Worm (Caenorhabditis elegans) whole organism, L4 larva: Measurements from ENCODE around the gene F36G9.15.

Experiments
- F37D6.2 ChIP-seq: sonication (generic microtip); optimal IDR thresholded peaks from 2 replicates; lab custom pipeline; 2016; ENCODE audit warnings: mild to moderate bottlenecking, missing genetic modification characterization, missing compliant biosample characterization
- F44E2.7 ChIP-seq: fragments of 200-800 bp; sonication (Bioruptor generic); IDR thresholded peaks from 2 replicates; pipeline ENCODE4 v2.1.2; 2022; ENCODE audit warnings: missing genetic modification characterization, missing compliant biosample characterization
- F49E8.2 ChIP-seq: sonication (generic microtip); optimal IDR thresholded peaks from 2 replicates; lab custom pipeline; 2016; ENCODE audit warnings: missing compliant biosample characterization, mild to moderate bottlenecking, missing genetic modification characterization, borderline replicate concordance
- R02D3.7 ChIP-seq: fragments of 150-350 bp; sonication (generic microtip); optimal IDR thresholded peaks from 3 replicates; lab custom pipeline; 2014; ENCODE audit warnings: missing biosample characterization, missing genetic modification characterization
- T20F7.1 ChIP-seq: fragments of 200-800 bp; sonication (Bioruptor generic); optimal IDR thresholded peaks from 2 replicates; lab custom pipeline; 2018; ENCODE audit warnings: mild to moderate bottlenecking, missing genetic modification characterization, missing compliant biosample characterization
- Y48G9A.11 ChIP-seq: fragments of 200-800 bp; sonication (Bioruptor generic); IDR thresholded peaks from 2 replicates; pipeline ENCODE4 v1.3.6; 2022; ENCODE audit warnings: missing genetic modification reagents, missing genetic modification characterization, missing compliant biosample characterization
- ZK546.5 ChIP-seq, 2 experiments: sonication (generic microtip); optimal IDR thresholded peaks; 2 replicates each; lab custom pipeline; 2017; ENCODE audit warnings: missing biosample characterization in 2 of 2, missing genetic modification characterization in 2 of 2
- aha-1 ChIP-seq: fragments of 150-350 bp; peaks from one replicate; lab custom pipeline; 2014; ENCODE audit warnings: missing biosample characterization, missing genetic modification characterization
- arid-1 ChIP-seq: fragments of 200-800 bp; sonication (Bioruptor generic); conservative IDR thresholded peaks from 2 replicates; pipeline ENCODE4 v1.3.6; 2022; ENCODE audit warnings: missing genetic modification reagents, missing genetic modification characterization, missing compliant biosample characterization
- ceh-82 ChIP-seq: sonication (generic microtip); optimal IDR thresholded peaks from 2 replicates; lab custom pipeline; 2017; ENCODE audit warnings: missing biosample characterization, missing genetic modification characterization
- daf-12 ChIP-seq: fragments of 150-350 bp; optimal IDR thresholded peaks from 2 replicates; lab custom pipeline; 2014; ENCODE audit warnings: missing biosample characterization, missing genetic modification reagents, missing genetic modification characterization
- daf-19 ChIP-seq: fragments of 200-800 bp; sonication (Bioruptor generic); conservative IDR thresholded peaks from 2 replicates; pipeline ENCODE4 v1.3.6; 2022; ENCODE audit warnings: missing genetic modification characterization, missing compliant biosample characterization
- dmd-6 ChIP-seq: fragments of 200-800 bp; sonication (Bioruptor generic); IDR thresholded peaks from 2 replicates; pipeline ENCODE4 v1.3.6; 2022; ENCODE audit warnings: missing genetic modification reagents, missing genetic modification characterization, missing compliant biosample characterization
- dpl-1 ChIP-seq: fragments of 150-350 bp; optimal IDR thresholded peaks from 2 replicates; lab custom pipeline; 2014; ENCODE audit warnings: missing biosample characterization, missing genetic modification reagents, missing genetic modification characterization
- dve-1 ChIP-seq: sonication (generic microtip); optimal IDR thresholded peaks from 2 replicates; lab custom pipeline; 2017; ENCODE audit warnings: antibody characterized with exemption, mild to moderate bottlenecking, missing genetic modification characterization, missing compliant biosample characterization; ENCODE audit not compliant: insufficient read depth
- egl-43 ChIP-seq: fragments of 200-800 bp; sonication (Bioruptor generic); IDR thresholded peaks from 2 replicates; pipeline ENCODE4 v1.3.6; 2022; ENCODE audit warnings: missing genetic modification reagents, missing genetic modification characterization, missing compliant biosample characterization
- fos-1 ChIP-seq: fragments of 150-350 bp; optimal IDR thresholded peaks from 2 replicates; lab custom pipeline; 2014; ENCODE audit warnings: missing biosample characterization, missing genetic modification characterization
- gei-8 ChIP-seq: fragments of 200-800 bp; sonication (Bioruptor generic); optimal IDR thresholded peaks from 2 replicates; lab custom pipeline; 2018; ENCODE audit warnings: mild to moderate bottlenecking, missing genetic modification characterization, missing compliant biosample characterization
- hlh-11 ChIP-seq: fragments of 200-800 bp; sonication (Bioruptor generic); optimal IDR thresholded peaks from 2 replicates; lab custom pipeline; 2018; ENCODE audit warnings: mild to moderate bottlenecking, missing genetic modification characterization, missing compliant biosample characterization
- hlh-30 ChIP-seq: sonication (generic microtip); optimal IDR thresholded peaks from 2 replicates; lab custom pipeline; 2017; ENCODE audit warnings: antibody characterized with exemption, mild to moderate bottlenecking, missing genetic modification characterization, missing compliant biosample characterization; ENCODE audit not compliant: insufficient read depth
- hmg-1.1 ChIP-seq: fragments of 200-800 bp; sonication (Bioruptor generic); IDR thresholded peaks from 2 replicates; pipeline ENCODE4 v1.3.6; 2022; ENCODE audit warnings: missing genetic modification reagents, missing genetic modification characterization, missing compliant biosample characterization
- jun-1 ChIP-seq: fragments of 150-350 bp; optimal IDR thresholded peaks from 2 replicates; lab custom pipeline; 2014; ENCODE audit warnings: missing biosample characterization, missing genetic modification reagents, missing genetic modification characterization
- lin-1 ChIP-seq: fragments of 200-800 bp; sonication (Bioruptor generic); IDR thresholded peaks from 2 replicates; pipeline ENCODE4 v1.3.6; 2022; ENCODE audit warnings: missing genetic modification reagents, missing genetic modification characterization, missing compliant biosample characterization
- lin-13 ChIP-seq: fragments of 150-350 bp; optimal IDR thresholded peaks from 2 replicates; lab custom pipeline; 2014; ENCODE audit warnings: missing biosample characterization, missing genetic modification reagents, missing genetic modification characterization
- lin-38 ChIP-seq: fragments of 200-800 bp; sonication (Bioruptor generic); IDR thresholded peaks from 2 replicates; pipeline ENCODE4 v1.3.6; 2022; ENCODE audit warnings: missing genetic modification reagents, missing genetic modification characterization, missing compliant biosample characterization
- lir-3 ChIP-seq: sonication (generic microtip); optimal IDR thresholded peaks from 2 replicates; lab custom pipeline; 2016; ENCODE audit warnings: mild to moderate bottlenecking, missing genetic modification characterization, missing compliant biosample characterization
- lsy-2 ChIP-seq, 2 experiments: fragments of 150-350 bp in 1 of 2; sonication (generic microtip) in 1 of 2; optimal IDR thresholded peaks; 2 replicates each; lab custom pipeline; 2014 to 2017; ENCODE audit warnings: missing biosample characterization in 2 of 2, missing genetic modification characterization in 2 of 2
- mdl-1 ChIP-seq, 2 experiments: fragments of 150-350 bp in 1 of 2; sonication (generic microtip) in 1 of 2; optimal IDR thresholded peaks; 2 replicates each; lab custom pipeline; 2014 to 2017; ENCODE audit warnings: missing biosample characterization in 2 of 2, missing genetic modification characterization in 2 of 2
- mdt-29 ChIP-seq: fragments of 200-800 bp; sonication (Bioruptor generic); IDR thresholded peaks from 2 replicates; pipeline ENCODE4 v1.3.6; 2022; ENCODE audit warnings: missing genetic modification reagents, missing genetic modification characterization, missing compliant biosample characterization
- mep-1 ChIP-seq: fragments of 150-350 bp; sonication (generic microtip); optimal IDR thresholded peaks from 3 replicates; lab custom pipeline; 2014; ENCODE audit warnings: missing biosample characterization, missing genetic modification characterization
- mes-2 ChIP-seq: sonication (generic microtip); optimal IDR thresholded peaks from 2 replicates; lab custom pipeline; 2016; ENCODE audit warnings: missing genotype, mild to moderate bottlenecking, missing genetic modification characterization, missing compliant biosample characterization; ENCODE audit not compliant: poor library complexity, severe bottlenecking
- mxl-3 ChIP-seq: fragments of 200-800 bp; sonication (Bioruptor generic); optimal IDR thresholded peaks from 2 replicates; lab custom pipeline; 2018; ENCODE audit warnings: mild to moderate bottlenecking, missing genetic modification characterization, missing compliant biosample characterization
- nhr-10 ChIP-seq: fragments of 150-350 bp; optimal IDR thresholded peaks from 2 replicates; lab custom pipeline; 2014; ENCODE audit warnings: missing biosample characterization, missing genetic modification characterization
- nhr-28 ChIP-seq: fragments of 150-350 bp; optimal IDR thresholded peaks from 2 replicates; lab custom pipeline; 2014; ENCODE audit warnings: missing biosample characterization, missing genetic modification characterization
- nhr-48 ChIP-seq: sonication (generic microtip); optimal IDR thresholded peaks from 2 replicates; lab custom pipeline; 2016; ENCODE audit warnings: mild to moderate bottlenecking, missing genetic modification characterization, missing compliant biosample characterization
- nhr-6 ChIP-seq: fragments of 150-350 bp; optimal IDR thresholded peaks from 2 replicates; lab custom pipeline; 2014; ENCODE audit warnings: missing biosample characterization, missing genetic modification characterization
- nhr-76 ChIP-seq: fragments of 150-350 bp; optimal IDR thresholded peaks from 2 replicates; lab custom pipeline; 2014; ENCODE audit warnings: missing biosample characterization, missing genetic modification characterization
- nhr-77 ChIP-seq: fragments of 150-350 bp; optimal IDR thresholded peaks from 2 replicates; lab custom pipeline; 2014; ENCODE audit warnings: missing biosample characterization, missing genetic modification characterization
- pha-4 ChIP-seq, 2 experiments: fragments of 150-350 bp in 1 of 2; fragments of 200-800 bp in 1 of 2; sonication (Bioruptor generic) in 1 of 2; IDR thresholded peaks in 1 of 2; optimal IDR thresholded peaks in 1 of 2; 2 replicates each; pipeline versions ENCODE4 v1.3.6 to Lab custom; 2014 to 2022; ENCODE audit warnings: missing genetic modification characterization in 2 of 2, missing genetic modification reagents in 2 of 2, missing biosample characterization in 1 of 2, missing compliant biosample characterization in 1 of 2
- pqm-1 ChIP-seq: sonication (generic microtip); optimal IDR thresholded peaks from 2 replicates; lab custom pipeline; 2017; ENCODE audit warnings: missing biosample characterization, missing genetic modification characterization
- set-16 ChIP-seq: fragments of 200-800 bp; sonication (Bioruptor generic); IDR thresholded peaks from 2 replicates; pipeline ENCODE4 v1.3.6; 2022; ENCODE audit warnings: missing genetic modification reagents, missing genetic modification characterization, missing compliant biosample characterization
- unc-130 ChIP-seq: sonication (generic microtip); optimal IDR thresholded peaks from 2 replicates; lab custom pipeline; 2016; ENCODE audit warnings: missing genetic modification reagents, missing genetic modification characterization, missing compliant biosample characterization
- unc-39 ChIP-seq: sonication (generic microtip); optimal IDR thresholded peaks from 2 replicates; lab custom pipeline; 2017; ENCODE audit warnings: missing biosample characterization, missing genetic modification characterization
- unc-62 ChIP-seq, 3 experiments: fragments of 150-350 bp in 1 of 3; sonication (generic microtip); optimal IDR thresholded peaks in 2 of 3; peaks in 1 of 3; 1 replicate in 1 of 3; 2 replicates in 2 of 3; lab custom pipeline; 2014 to 2017; ENCODE audit warnings: missing biosample characterization in 3 of 3, missing genetic modification characterization in 3 of 3, missing genetic modification reagents in 3 of 3, missing genotype in 1 of 3
- vab-7 ChIP-seq: fragments of 200-800 bp; sonication (Bioruptor generic); IDR thresholded peaks from 2 replicates; pipeline ENCODE4 v1.3.6; 2022; ENCODE audit warnings: missing genetic modification reagents, missing genetic modification characterization, missing compliant biosample characterization
- zip-11 ChIP-seq: fragments of 200-800 bp; sonication (Bioruptor generic); IDR thresholded peaks from 2 replicates; pipeline ENCODE4 v1.3.6; 2022; ENCODE audit warnings: missing genetic modification characterization, missing compliant biosample characterization

F36G9.15 gene

DNA sequence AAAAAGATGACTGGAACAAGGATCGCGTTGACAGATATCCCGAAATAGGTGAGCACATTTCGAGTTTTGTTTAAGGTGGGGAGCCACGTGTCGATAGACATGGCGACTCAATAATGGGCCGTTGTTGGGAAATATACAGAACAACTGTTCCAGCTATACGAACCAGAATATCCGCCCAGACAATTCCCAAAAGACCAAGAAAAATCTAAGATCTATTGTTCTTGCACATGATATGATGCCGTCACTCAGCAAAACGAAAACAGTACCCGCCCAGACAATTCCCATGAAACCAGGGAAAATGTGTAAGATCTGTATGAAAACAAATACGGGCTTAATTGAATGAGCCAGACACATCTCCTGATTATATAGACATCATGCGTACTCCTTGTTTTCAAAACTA, 19.5 kb upstream of the F36G9.15 start, which contains the start of gene str-231:
str-231 (minus strand) TSS at position 101 of the 400 bp plus-strand sequence.
- TF ChIP-seq F49E8.2 (tag; lab: Kevin White, UChicago): no peak
- no peak for TF ChIP-seq lin-13 (GFP tag; lab: Kevin White, UChicago)
- TF ChIP-seq R02D3.7 (tag; lab: Kevin White, UChicago): no peak
- no peak for TF ChIP-seq Y48G9A.11 (GFP tag; lab: Robert Waterston, UW)
- TF ChIP-seq unc-39 (tag; lab: Kevin White, UChicago): no peak
- no peak for TF ChIP-seq nhr-10
- TF ChIP-seq mdt-29 (GFP tag; lab: Robert Waterston, UW): no peak
- TF ChIP-seq vab-7: no peak

- no peak for TF ChIP-seq nhr-76 (tag; lab: Kevin White, UChicago)
- no peak for TF ChIP-seq hlh-11 (tag; lab: Kevin White, UChicago)
- TF ChIP-seq fos-1 (tag; lab: Kevin White, UChicago): no peak
- no peak for TF ChIP-seq ZK546.5 (tag; optimal IDR thresholded peaks at IDR 0.05; lab: Kevin White, UChicago)
- no peak for TF ChIP-seq R02D3.7 (tag; lab: Kevin White, UChicago)
- TF ChIP-seq egl-43 (GFP tag; lab: Robert Waterston, UW): no peak
- TF ChIP-seq lir-3 (tag; lab: Kevin White, UChicago): no peak
- no peak for TF ChIP-seq F37D6.2 (tag; lab: Kevin White, UChicago)
These were observed 14.3 kb upstream of the F36G9.15 start, which contains the start of gene nhr-63 for ce11 chrV:16002288-16002687. nhr-63 (plus strand) TSS chrV:16002588.

DNA sequence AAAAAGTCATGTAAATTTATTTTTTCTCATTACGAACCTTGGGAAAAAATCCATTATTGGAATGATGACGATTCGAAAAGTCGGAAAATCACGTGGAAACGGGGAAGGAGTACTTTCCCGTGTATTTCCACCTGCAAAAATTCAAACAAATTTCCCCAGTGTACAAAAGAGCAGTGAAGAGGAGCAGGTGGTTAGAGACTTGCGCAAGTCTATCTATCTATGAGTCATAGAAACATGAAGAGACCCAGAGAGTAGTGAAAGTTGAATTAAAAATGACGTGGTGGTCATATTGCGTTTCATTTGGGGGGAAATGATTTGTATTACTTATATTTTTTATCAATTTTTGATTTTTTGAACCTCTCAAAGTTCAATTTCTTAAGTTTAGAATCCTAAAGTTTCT, 12.5 kb upstream of the F36G9.15 start, which contains the start of gene nhr-50:
nhr-50 (minus strand) TSS at position 199 of the 400 bp plus-strand sequence.
- TF ChIP-seq arid-1 (0 out of 2 replicates have a peak, but pooled peaks have one; percentile 8), nhr-48 (peak; percentile 44), dmd-6 (GFP tag; lab: Robert Waterston, UW) (peak; percentile 90), hmg-1.1 (no peak), lin-13 (GFP tag; lab: Kevin White, UChicago) (no peak), nhr-28 (tag; lab: Kevin White, UChicago) (peak; percentile 67), lin-1 (GFP tag; lab: Robert Waterston, UW) (no peak), mep-1 (tag; lab: Kevin White, UChicago) (no peak), zip-11 (GFP tag; lab: Robert Waterston, UW) (no peak), set-16 (GFP tag; lab: Robert Waterston, UW) (no peak), gei-8 (GFP tag; lab: Kevin White, UChicago) (no peak), dve-1 (peak; percentile 85), lsy-2 (tag; optimal IDR thresholded peaks at IDR 0.05; lab: Kevin White, UChicago) (no peak), nhr-77 (tag; lab: Kevin White, UChicago) (peak; percentile 66), daf-12 (tag; lab: Kevin White, UChicago) (no peak), mdl-1 (tag; optimal IDR thresholded peaks at IDR 0.05; lab: Kevin White, UChicago) (peak; percentile 1 to 73), unc-130 (GFP tag; lab: Kevin White, UChicago) (no peak), vab-7 (no peak), mxl-3 (GFP tag; lab: Kevin White, UChicago) (peak; percentile 14), lin-38 (GFP tag; lab: Robert Waterston, UW) (no peak), pqm-1 (tag; lab: Kevin White, UChicago) (peak; percentile 35), dpl-1 (GFP tag; lab: Kevin White, UChicago) (peak; percentile 31), unc-62 (GFP tag; optimal IDR thresholded peaks at IDR 0.05 in 1 of 2; lab: Kevin White, UChicago) (peak in 1 of 2 experiments; percentile 1), unc-62 (tag; optimal IDR thresholded peaks at IDR 0.05; lab: Kevin White, UChicago) (no peak), mes-2 (tag; lab: Kevin White, UChicago) (no peak), pha-4 (GFP tag; IDR thresholded peaks at IDR 0.05; lab: Robert Waterston, UW) (no peak), pha-4 (tag; optimal IDR thresholded peaks at IDR 0.05; lab: Kevin White, UChicago) (peak; percentile 86), hlh-30 (tag; lab: Kevin White, UChicago) (peak; percentile 80), F44E2.7 (GFP tag; lab: Robert Waterston, UW) (no peak), daf-19 (GFP tag; lab: Robert Waterston, UW) (0 out of 2 replicates have a peak, but pooled peaks have one; percentile 51), nhr-6 (peak; percentile 93), jun-1 (tag; lab: Kevin White, UChicago) (peak; percentile 18), aha-1 (tag; lab: Kevin White, UChicago) (peak; percentile 39), ceh-82 (tag; lab: Kevin White, UChicago) (no peak), T20F7.1 (GFP tag; lab: Kevin White, UChicago) (no peak)
- TF ChIP-seq, all 104 proteins: peak for 17
